Fruit fly (Drosophila melanogaster) whole organism, embryonic: ENCODE data around the gene CG12299.

Experiments
- Asciz ChIP-seq: fragments of 200-800 bp; sonication (Bioruptor generic); optimal IDR thresholded peaks from 2 replicates; lab custom pipeline; 2017; ENCODE audit warnings: missing biosample characterization, mild to moderate bottlenecking, missing genetic modification characterization, missing genetic modification reagents
- B-H1 ChIP-seq: fragments of 200-800 bp; sonication (Bioruptor generic); IDR thresholded peaks from 3 replicates; pipeline ENCODE4 v1.3.6; 2022; ENCODE audit warnings: missing biosample characterization, missing genetic modification characterization
- BEAF-32 ChIP-seq: fragments of 200-800 bp; sonication (Bioruptor generic); optimal IDR thresholded peaks from 3 replicates; lab custom pipeline; 2017; ENCODE audit warnings: missing biosample characterization, missing genetic modification characterization, mild to moderate bottlenecking, moderate library complexity, missing genetic modification reagents
- Bgb ChIP-seq: fragments of 200-800 bp; sonication (Bioruptor generic); IDR thresholded peaks from 2 replicates; pipeline ENCODE4 v1.3.6; 2022; ENCODE audit warnings: missing biosample characterization, missing genetic modification characterization; ENCODE audit not compliant: partially characterized antibody
- CG11504 ChIP-seq: fragments of 200-800 bp; sonication (Bioruptor generic); optimal IDR thresholded peaks from 3 replicates; lab custom pipeline; 2019; ENCODE audit warnings: missing biosample characterization, mild to moderate bottlenecking, missing genetic modification characterization, moderate library complexity
- CG13624 ChIP-seq: fragments of 200-800 bp; sonication (Bioruptor generic); optimal IDR thresholded peaks from 2 replicates; lab custom pipeline; 2016; ENCODE audit warnings: missing biosample characterization, missing genetic modification characterization
- CG14710 ChIP-seq: fragments of 200-800 bp; sonication (Bioruptor generic); optimal IDR thresholded peaks from 3 replicates; lab custom pipeline; 2019; ENCODE audit warnings: missing biosample characterization, mild to moderate bottlenecking, missing genetic modification characterization, moderate library complexity
- CG1603 ChIP-seq: fragments of 200-800 bp; sonication (Bioruptor generic); optimal IDR thresholded peaks from 2 replicates; lab custom pipeline; 2019; ENCODE audit warnings: missing biosample characterization, mild to moderate bottlenecking, missing genetic modification characterization, moderate library complexity
- CG17361 ChIP-seq: fragments of 200-800 bp; sonication (Bioruptor generic); IDR thresholded peaks from 3 replicates; pipeline ENCODE4 v1.3.6; 2022; ENCODE audit warnings: missing biosample characterization, missing genetic modification characterization
- CG2129 ChIP-seq: fragments of 200-800 bp; sonication (Bioruptor generic); IDR thresholded peaks from 2 replicates; pipeline ENCODE4 v1.3.6; 2022; ENCODE audit warnings: missing biosample characterization, missing genetic modification characterization; ENCODE audit not compliant: partially characterized antibody
- CG30020 ChIP-seq: fragments of 200-800 bp; optimal IDR thresholded peaks from 2 replicates; lab custom pipeline; 2019; ENCODE audit warnings: missing biosample characterization, mild to moderate bottlenecking, missing genetic modification characterization, moderate library complexity
- CG31365 ChIP-seq: fragments of 200-800 bp; sonication (Bioruptor generic); optimal IDR thresholded peaks from 2 replicates; lab custom pipeline; 2018; ENCODE audit warnings: missing biosample characterization, mild to moderate bottlenecking, missing genetic modification characterization
- CG34224 ChIP-seq: fragments of 200-800 bp; sonication (Bioruptor generic); IDR thresholded peaks from 3 replicates; pipeline ENCODE4 v1.3.6; 2022; ENCODE audit warnings: missing biosample characterization, missing genetic modification characterization; ENCODE audit not compliant: partially characterized antibody
- CG3726 ChIP-seq: fragments of 200-800 bp; sonication (Bioruptor generic); IDR thresholded peaks from 3 replicates; pipeline ENCODE4, ENCODE4 v1.3.6; 2022; ENCODE audit warnings: missing biosample characterization, missing genetic modification characterization
- CG4617 ChIP-seq: fragments of 200-800 bp; sonication (Bioruptor generic); optimal IDR thresholded peaks from 3 replicates; lab custom pipeline; 2016; ENCODE audit warnings: missing biosample characterization, missing genetic modification characterization, borderline replicate concordance
- CG5180 ChIP-seq: fragments of 200-800 bp; sonication (Bioruptor generic); optimal IDR thresholded peaks from 3 replicates; lab custom pipeline; 2017; ENCODE audit warnings: missing biosample characterization, missing genetic modification characterization, mild to moderate bottlenecking, moderate library complexity, missing genetic modification reagents
- CG9797 ChIP-seq: fragments of 200-800 bp; sonication (Bioruptor generic); optimal IDR thresholded peaks from 3 replicates; lab custom pipeline; 2018; ENCODE audit warnings: missing biosample characterization, mild to moderate bottlenecking, missing genetic modification characterization
- CTCF ChIP-seq: fragments of 200-800 bp; sonication (Bioruptor generic); optimal IDR thresholded peaks from 2 replicates; lab custom pipeline; 2017; ENCODE audit warnings: missing biosample characterization, mild to moderate bottlenecking, missing genetic modification characterization, moderate library complexity
- D19A ChIP-seq: fragments of 200-800 bp; optimal IDR thresholded peaks from 3 replicates; lab custom pipeline; 2019; ENCODE audit warnings: missing biosample characterization, mild to moderate bottlenecking, missing genetic modification characterization, moderate library complexity
- Dek ChIP-seq: fragments of 200-800 bp; sonication (Bioruptor generic); optimal IDR thresholded peaks from 3 replicates; lab custom pipeline; 2019; ENCODE audit warnings: missing biosample characterization, mild to moderate bottlenecking, missing genetic modification characterization, moderate library complexity
- Dref ChIP-seq: fragments of 200-800 bp; sonication (Bioruptor generic); IDR thresholded peaks from 2 replicates; pipeline ENCODE4 v1.3.6; 2022; ENCODE audit warnings: missing biosample characterization, missing genetic modification characterization
- H15 ChIP-seq: fragments of 200-800 bp; sonication (Bioruptor generic); IDR thresholded peaks from 3 replicates; pipeline ENCODE4 v1.3.6; 2022; ENCODE audit warnings: missing biosample characterization, missing genetic modification characterization
- HLH4C ChIP-seq: fragments of 200-800 bp; sonication (Bioruptor generic); IDR thresholded peaks from 3 replicates; pipeline ENCODE4 v1.3.6; 2022; ENCODE audit warnings: missing biosample characterization, missing genetic modification characterization; ENCODE audit not compliant: partially characterized antibody
- Hey ChIP-seq: fragments of 200-800 bp; sonication (Bioruptor generic); optimal IDR thresholded peaks from 3 replicates; lab custom pipeline; 2018; ENCODE audit warnings: missing biosample characterization, mild to moderate bottlenecking, missing genetic modification characterization
- MBD-R2 ChIP-seq: fragments of 200-800 bp; sonication (Bioruptor generic); IDR thresholded peaks from 2 replicates; pipeline ENCODE4 v1.3.6; 2022; ENCODE audit warnings: missing biosample characterization, missing genetic modification characterization
- MESR4 ChIP-seq: fragments of 200-800 bp; sonication (Bioruptor generic); optimal IDR thresholded peaks from 2 replicates; lab custom pipeline; 2018; ENCODE audit warnings: missing biosample characterization, mild to moderate bottlenecking, missing genetic modification characterization, moderate library complexity
- MTF-1 ChIP-seq: fragments of 200-800 bp; sonication (Bioruptor generic); optimal IDR thresholded peaks from 2 replicates; lab custom pipeline; 2018; ENCODE audit warnings: missing biosample characterization, mild to moderate bottlenecking, missing genetic modification characterization, borderline replicate concordance
- Scr ChIP-seq: fragments of 200-800 bp; sonication (Bioruptor generic); IDR thresholded peaks from 2 replicates; pipeline ENCODE4 v1.3.6; 2022; ENCODE audit warnings: missing biosample characterization, missing genetic modification characterization; ENCODE audit not compliant: partially characterized antibody
- Ssrp ChIP-seq: fragments of 200-800 bp; sonication (Bioruptor generic); optimal IDR thresholded peaks from 2 replicates; lab custom pipeline; 2018; ENCODE audit warnings: missing biosample characterization, mild to moderate bottlenecking, missing genetic modification characterization, moderate library complexity
- Trl ChIP-seq, 3 experiments: fragments of >200 bp in 2 of 3; fragments of 200-800 bp in 1 of 3; sonication (Bioruptor generic) in 1 of 3; optimal IDR thresholded peaks; 2 replicates in 1 of 3; 3 replicates in 2 of 3; lab custom pipeline; 2016 to 2017; ENCODE audit warnings: missing biosample characterization in 1 of 3, missing genetic modification characterization in 1 of 3
- YL-1 ChIP-seq: fragments of 200-800 bp; sonication (Bioruptor generic); optimal IDR thresholded peaks from 3 replicates; lab custom pipeline; 2017; ENCODE audit warnings: missing biosample characterization, mild to moderate bottlenecking, missing genetic modification characterization
- amos ChIP-seq: fragments of 200-800 bp; sonication (Bioruptor generic); IDR thresholded peaks from 2 replicates; pipeline ENCODE4 v1.3.6; 2022; ENCODE audit warnings: missing biosample characterization, missing genetic modification characterization; ENCODE audit not compliant: partially characterized antibody
- az2 ChIP-seq: fragments of 200-800 bp; sonication (Bioruptor generic); optimal IDR thresholded peaks from 3 replicates; lab custom pipeline; 2016; ENCODE audit warnings: missing biosample characterization, missing genetic modification characterization
- crol ChIP-seq: fragments of 200-800 bp; sonication (Bioruptor generic); IDR thresholded peaks from 2 replicates; pipeline ENCODE4 v1.3.6; 2022; ENCODE audit warnings: missing biosample characterization, missing genetic modification characterization
- disco-r ChIP-seq: fragments of 200-800 bp; sonication (Bioruptor generic); optimal IDR thresholded peaks from 2 replicates; lab custom pipeline; 2016; ENCODE audit warnings: missing biosample characterization, missing genetic modification characterization
- ftz-f1 ChIP-seq: fragments of 200-800 bp; sonication (Bioruptor generic); optimal IDR thresholded peaks from 2 replicates; lab custom pipeline; 2016; ENCODE audit warnings: missing biosample characterization, missing genetic modification characterization
- hb ChIP-seq: fragments of 200-800 bp; sonication (Bioruptor generic); IDR thresholded peaks from 3 replicates; pipeline ENCODE4 v1.3.6; 2022; ENCODE audit warnings: missing biosample characterization, missing genetic modification characterization; ENCODE audit not compliant: partially characterized antibody
- ken ChIP-seq: fragments of 200-800 bp; sonication (Bioruptor generic); IDR thresholded peaks from 3 replicates; pipeline ENCODE4 v1.3.6; 2022; ENCODE audit warnings: missing biosample characterization, missing genetic modification characterization
- knrl ChIP-seq: fragments of 200-800 bp; sonication (Bioruptor generic); IDR thresholded peaks from 3 replicates; pipeline ENCODE4 v1.3.6; 2022; ENCODE audit warnings: missing biosample characterization, missing genetic modification characterization; ENCODE audit not compliant: partially characterized antibody
- lmd ChIP-seq: fragments of 200-800 bp; sonication (Bioruptor generic); IDR thresholded peaks from 2 replicates; pipeline ENCODE4 v1.3.6; 2022; ENCODE audit warnings: missing biosample characterization, missing genetic modification characterization
- pzg ChIP-seq: fragments of 200-800 bp; sonication (Bioruptor generic); optimal IDR thresholded peaks from 3 replicates; lab custom pipeline; 2018; ENCODE audit warnings: missing biosample characterization, mild to moderate bottlenecking, missing genetic modification characterization, moderate library complexity
- ranshi ChIP-seq: fragments of 200-800 bp; sonication (Bioruptor generic); IDR thresholded peaks from 2 replicates; pipeline ENCODE4 v1.3.6; 2022; ENCODE audit warnings: missing biosample characterization, missing genetic modification characterization
- sd ChIP-seq: fragments of 200-800 bp; sonication (Bioruptor generic); optimal IDR thresholded peaks from 3 replicates; lab custom pipeline; 2018; ENCODE audit warnings: missing biosample characterization, mild to moderate bottlenecking, missing genetic modification characterization, moderate library complexity
- stwl ChIP-seq: fragments of 200-800 bp; sonication (Bioruptor generic); optimal IDR thresholded peaks from 3 replicates; lab custom pipeline; 2018; ENCODE audit warnings: missing biosample characterization, mild to moderate bottlenecking, missing genetic modification characterization, moderate library complexity
- vnd ChIP-seq: fragments of 200-800 bp; sonication (Bioruptor generic); IDR thresholded peaks from 3 replicates; pipeline ENCODE4 v1.3.6; 2022; ENCODE audit warnings: missing biosample characterization, missing genetic modification characterization; ENCODE audit not compliant: partially characterized antibody

CG12299 gene

DNA sequence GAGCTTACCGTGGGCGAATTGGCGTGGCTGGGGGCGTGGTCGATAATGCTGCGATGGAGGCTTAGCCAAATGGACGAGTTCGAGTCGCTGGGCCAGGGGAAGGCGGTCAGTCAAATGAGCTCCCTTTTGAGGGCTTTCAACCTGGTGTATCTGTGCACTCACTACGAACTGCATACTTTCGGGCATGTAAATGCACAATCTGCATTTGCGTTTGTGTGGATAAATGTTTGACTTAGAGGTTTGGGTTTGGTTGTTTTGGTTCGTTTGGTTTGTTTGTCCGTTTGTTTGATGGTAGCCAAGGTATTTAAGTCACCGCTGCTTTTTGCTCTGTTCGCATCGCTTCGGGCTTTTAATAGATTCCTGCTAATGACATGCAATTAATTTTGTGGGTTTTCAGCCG, 25.9 kb upstream of the CG12299 start:
- TF ChIP-seq hb (GFP tag; lab: Robert Waterston, UW) (0 out of 3 replicates have a peak, but pooled peaks have one; percentile 19), disco-r (no peak), vnd (GFP tag; lab: Robert Waterston, UW) (no peak), MBD-R2 (GFP tag; lab: Robert Waterston, UW) (no peak), CG13624 (GFP tag; lab: Kevin White, UChicago) (no peak), crol (GFP tag; lab: Robert Waterston, UW) (peak; percentile 37; the same call in 1 of the 2 replicates), lmd (GFP tag; lab: Robert Waterston, UW) (0 out of 2 replicates have a peak, but pooled peaks have one; percentile 19), CG5180 (GFP tag; lab: Kevin White, UChicago) (peak; percentile 93), sd (tag; lab: Kevin White, UChicago) (no peak)

DNA sequence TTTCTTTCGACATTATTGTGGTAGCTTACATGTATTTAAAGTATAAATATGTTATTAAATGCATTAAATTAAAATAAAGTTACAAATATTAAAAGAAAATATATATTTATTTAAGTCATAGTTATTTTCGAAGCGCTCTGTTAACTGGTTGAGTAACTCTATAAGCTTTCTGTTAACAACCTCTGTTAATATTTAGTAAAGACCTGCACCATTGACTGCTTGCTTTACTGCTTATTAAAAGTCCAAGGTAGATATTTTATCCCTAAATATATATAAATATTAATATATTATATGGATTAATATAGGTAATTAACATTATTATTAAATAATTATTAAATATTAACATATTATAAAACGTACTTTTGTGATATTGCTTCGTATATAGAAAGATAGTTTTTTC, 15.6 kb upstream of the CG12299 start:
- TF ChIP-seq D19A, result no peak
- TF ChIP-seq stwl (tag; lab: Kevin White, UChicago), result peak; percentile 66
- peak; percentile 36 for TF ChIP-seq CG11504
- TF ChIP-seq Asciz, result no peak
- TF ChIP-seq MTF-1 (GFP tag; lab: Kevin White, UChicago), result no peak
- no peak for TF ChIP-seq H15 (GFP tag; lab: Robert Waterston, UW)
- TF ChIP-seq ranshi (GFP tag; lab: Robert Waterston, UW), result no peak
- TF ChIP-seq Dek (tag; lab: Kevin White, UChicago), result no peak
- TF ChIP-seq CG17361 (GFP tag; lab: Robert Waterston, UW), result no peak
- TF ChIP-seq Trl (optimal IDR thresholded peaks at IDR 0.05; lab: Kevin White, UChicago), result no peak
- TF ChIP-seq Trl (GFP tag; optimal IDR thresholded peaks at IDR 0.05; lab: Kevin White, UChicago), result no peak
- no peak for TF ChIP-seq B-H1 (GFP tag; lab: Robert Waterston, UW)
- TF ChIP-seq CG9797 (GFP tag; lab: Kevin White, UChicago), result no peak
- peak; percentile 17 for TF ChIP-seq CTCF (GFP tag; lab: Kevin White, UChicago)
- TF ChIP-seq CG31365 (tag; lab: Kevin White, UChicago), result peak; percentile 77
- TF ChIP-seq, all 482 proteins: peak for 4

DNA sequence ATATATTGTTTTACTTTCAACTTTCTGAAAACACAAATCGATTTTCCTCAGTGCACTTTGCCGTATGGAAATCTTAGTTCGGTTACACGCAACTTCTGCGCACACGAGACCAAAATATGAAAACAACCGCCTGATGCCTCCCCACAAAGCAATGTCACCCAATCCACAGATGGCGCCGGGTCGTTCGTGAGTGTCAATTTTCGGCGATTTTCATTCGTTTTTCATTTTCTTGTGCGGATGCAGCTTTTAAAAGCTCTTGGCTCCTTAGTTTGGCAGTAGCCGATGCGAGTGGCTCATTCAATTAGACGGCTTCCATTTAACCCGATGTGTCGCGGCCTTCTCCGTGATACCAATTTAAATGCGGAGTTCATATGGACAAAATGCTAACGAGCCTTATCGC, 13.2 kb upstream of the CG12299 start, which contains the start of gene CG6431:
CG6431 (plus strand) TSS at position 301 of the 400 bp plus-strand sequence.
- TF ChIP-seq ftz-f1 (GFP tag; lab: Kevin White, UChicago) (no peak), CG3726 (GFP tag; lab: Robert Waterston, UW) (peak; percentile 19; the same call in 1 of the 3 replicates)

DNA sequence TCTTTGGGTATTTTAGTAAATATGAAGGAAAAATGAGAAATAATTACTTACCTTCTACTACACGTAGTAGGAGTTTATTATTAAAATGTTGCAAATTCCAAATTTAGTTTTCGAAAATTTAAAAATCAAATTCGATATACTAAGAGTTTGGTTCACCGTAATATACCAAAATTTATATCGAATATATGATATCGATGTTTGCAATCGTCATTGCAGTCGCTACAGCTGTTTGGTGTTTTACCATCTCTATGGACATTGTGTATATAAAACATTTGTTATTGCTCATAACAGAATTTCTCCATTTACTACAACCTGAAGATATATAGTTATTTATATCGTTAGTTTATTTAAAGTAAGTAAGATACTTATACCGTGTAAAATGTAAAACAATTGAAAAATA, 8.4 kb upstream of the CG12299 start, which contains the start of gene CG6443:
CG6443 (plus strand) TSS at position 228 of the 400 bp plus-strand sequence.
- TF ChIP-seq amos (peak; percentile 81), stwl (tag; lab: Kevin White, UChicago) (peak; percentile 89), pzg (GFP tag; lab: Kevin White, UChicago) (peak; percentile 73), Hey (no peak), CG4617 (GFP tag; lab: Kevin White, UChicago) (peak; percentile 11), CG30020 (tag; lab: Kevin White, UChicago) (peak; percentile 38), BEAF-32 (GFP tag; lab: Kevin White, UChicago) (peak; percentile 80), CG2129 (GFP tag; lab: Robert Waterston, UW) (peak; percentile 39; the same call in 1 of the 2 replicates), YL-1 (GFP tag; lab: Kevin White, UChicago) (peak; percentile 3), Scr (GFP tag; lab: Robert Waterston, UW) (peak; percentile 76), MESR4 (GFP tag; lab: Kevin White, UChicago) (peak; percentile 30), Bgb (GFP tag; lab: Robert Waterston, UW) (peak; percentile 75), Ssrp (no peak), CG34224 (GFP tag; lab: Robert Waterston, UW) (peak; percentile 87), ken (GFP tag; lab: Robert Waterston, UW) (no peak), az2 (GFP tag; lab: Kevin White, UChicago) (no peak), Dref (peak; percentile 86), CG1603 (tag; lab: Kevin White, UChicago) (peak; percentile 27), CG14710 (tag; lab: Kevin White, UChicago) (peak; percentile 19), knrl (GFP tag; lab: Robert Waterston, UW) (peak; percentile 63), HLH4C (peak; percentile 65)
